Worm (Caenorhabditis elegans) whole organism, early embryonic: ENCODE measurements around the gene icln-1.

Experiments
- B0310.2 ChIP-seq: sonication (generic microtip); optimal IDR thresholded peaks from 2 replicates; lab custom pipeline; 2016; ENCODE audit warnings: mild to moderate bottlenecking, missing genetic modification characterization, missing compliant biosample characterization
- F13C5.2 ChIP-seq: sonication (generic microtip); optimal IDR thresholded peaks from 2 replicates; lab custom pipeline; 2017; ENCODE audit warnings: mild to moderate bottlenecking, missing genetic modification characterization, inconsistent platforms, missing compliant biosample characterization
- aly-1 ChIP-seq: sonication (generic microtip); optimal IDR thresholded peaks from 2 replicates; lab custom pipeline; 2016; ENCODE audit warnings: missing genetic modification characterization, missing compliant biosample characterization
- ceh-13 ChIP-seq: fragments of 200-800 bp; sonication (Bioruptor generic); optimal IDR thresholded peaks from 2 replicates; lab custom pipeline; 2018; ENCODE audit warnings: mild to moderate bottlenecking, missing genetic modification characterization, missing compliant biosample characterization
- ets-7 ChIP-seq: sonication (generic microtip); optimal IDR thresholded peaks from 2 replicates; lab custom pipeline; 2016; ENCODE audit warnings: missing genotype, missing genetic modification characterization, missing compliant biosample characterization
- flt-1 ChIP-seq: fragments of 200-800 bp; sonication (Bioruptor generic); IDR thresholded peaks from 2 replicates; pipeline ENCODE4 v1.3.6; 2022; ENCODE audit warnings: missing genetic modification characterization, missing compliant biosample characterization
- hmbx-1 ChIP-seq: sonication (generic microtip); optimal IDR thresholded peaks from 2 replicates; lab custom pipeline; 2016; ENCODE audit warnings: mild to moderate bottlenecking, missing genetic modification characterization, missing compliant biosample characterization
- hmg-4 ChIP-seq: fragments of 200-800 bp; sonication (Bioruptor generic); optimal IDR thresholded peaks from 2 replicates; lab custom pipeline; 2018; ENCODE audit warnings: mild to moderate bottlenecking, missing genetic modification characterization, missing compliant biosample characterization
- pes-1 ChIP-seq: fragments of 200-800 bp; sonication (Bioruptor generic); IDR thresholded peaks from 2 replicates; pipeline ENCODE4 v1.3.6; 2022; ENCODE audit warnings: missing genetic modification reagents, missing genetic modification characterization, missing compliant biosample characterization
- scrt-1 ChIP-seq: fragments of 200-800 bp; sonication (Bioruptor generic); IDR thresholded peaks from 2 replicates; pipeline ENCODE4 v1.3.6; 2022; ENCODE audit warnings: missing genetic modification characterization, missing compliant biosample characterization
- sea-1 ChIP-seq: fragments of 200-800 bp; sonication (Bioruptor generic); conservative IDR thresholded peaks from 2 replicates; pipeline ENCODE4 v1.3.6; 2022; ENCODE audit warnings: missing genetic modification characterization, missing compliant biosample characterization
- tbx-11 ChIP-seq: fragments of 200-800 bp; sonication (Bioruptor generic); IDR thresholded peaks from 2 replicates; pipeline ENCODE4 v1.3.6; 2022; ENCODE audit warnings: missing genetic modification characterization, missing compliant biosample characterization
- tbx-37 ChIP-seq: fragments of 200-800 bp; sonication (Bioruptor generic); conservative IDR thresholded peaks from 2 replicates; pipeline ENCODE4 v1.3.6; 2022; ENCODE audit warnings: missing genetic modification reagents, missing genetic modification characterization, missing compliant biosample characterization
- tra-4 ChIP-seq: sonication (generic microtip); optimal IDR thresholded peaks from 2 replicates; lab custom pipeline; 2017; ENCODE audit warnings: missing genetic modification characterization, missing compliant biosample characterization

Gene icln-1

ce11 chrIV:9051036-9051435, 44.4 kb downstream of the icln-1 start:
- TF ChIP-seq hmbx-1 (tag; lab: Kevin White, UChicago) (no peak), pes-1 (GFP tag; lab: Robert Waterston, UW) (no peak), hmg-4 (GFP tag; lab: Kevin White, UChicago) (no peak), tbx-37 (GFP tag; lab: Robert Waterston, UW) (no peak), F13C5.2 (tag; lab: Kevin White, UChicago) (no peak), scrt-1 (GFP tag; lab: Robert Waterston, UW) (no peak), aly-1 (tag; lab: Kevin White, UChicago) (no peak), tra-4 (tag; lab: Kevin White, UChicago) (no peak), sea-1 (GFP tag; lab: Robert Waterston, UW) (no peak), B0310.2 (no peak), flt-1 (GFP tag; lab: Robert Waterston, UW) (no peak)

DNA sequence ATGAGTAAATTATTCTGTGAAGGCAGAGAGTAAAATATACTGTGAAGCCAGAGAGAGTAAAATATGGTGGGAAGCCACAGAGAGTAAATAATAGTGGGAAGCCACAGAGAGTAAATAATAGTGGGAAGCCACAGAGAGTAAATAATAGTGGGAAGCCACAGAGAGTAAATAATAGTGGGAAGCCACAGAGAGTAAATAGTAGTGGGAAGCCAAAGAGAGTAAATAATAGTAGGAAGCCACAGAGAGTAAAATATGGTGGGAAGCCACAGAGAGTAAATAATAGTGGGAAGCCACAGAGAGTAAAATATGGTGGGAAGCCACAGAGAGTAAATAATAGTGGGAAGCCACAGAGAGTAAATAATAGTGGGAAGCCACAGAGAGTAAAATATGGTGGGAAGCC, 47.4 kb downstream of the icln-1 start:
- TF ChIP-seq ets-7 (peak; percentile 45), hmbx-1 (tag; lab: Kevin White, UChicago) (peak; percentile 5)

DNA sequence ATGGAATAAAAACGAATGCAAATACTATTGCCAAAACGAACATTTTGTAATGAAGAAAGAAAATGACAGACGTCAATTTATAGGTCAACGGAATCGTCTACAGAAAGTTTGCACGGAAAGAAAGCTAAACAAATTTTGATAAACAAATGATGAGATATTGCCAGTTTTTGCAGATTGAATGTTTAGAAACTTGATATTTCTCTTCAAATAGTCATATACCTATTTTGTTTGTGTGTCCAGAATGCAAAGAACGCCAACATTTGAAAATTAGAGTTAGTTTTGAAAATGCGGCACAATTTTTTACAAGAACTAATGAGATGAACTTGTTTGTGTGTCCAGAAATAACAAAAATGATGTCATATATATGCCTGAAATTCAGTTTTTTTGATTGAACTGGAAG, 50.2 kb downstream of the icln-1 start, which contains the start of gene Y73F4A.1:
Gene Y73F4A.1, minus strand, starts transcription at position 101 of the 400 bp plus-strand sequence.
- TF ChIP-seq hmg-4 (GFP tag; lab: Kevin White, UChicago) (no peak), B0310.2 (no peak), scrt-1 (GFP tag; lab: Robert Waterston, UW) (no peak), ceh-13 (GFP tag; lab: Kevin White, UChicago) (no peak), sea-1 (GFP tag; lab: Robert Waterston, UW) (no peak), tbx-11 (no peak), tbx-37 (GFP tag; lab: Robert Waterston, UW) (no peak), aly-1 (tag; lab: Kevin White, UChicago) (no peak)
